Fruit fly (Drosophila melanogaster) whole organism, embryonic: ENCODE measurements around the gene CG2854.
A peak's percentile ranks its signal among the peaks of the same experiment; 100 is the strongest.

ENCODE experiments used
- Atf6 ChIP-seq: fragments of 200-800 bp; sonication (Bioruptor generic); IDR thresholded peaks from 2 replicates; pipeline ENCODE4 v1.3.6; 2022; ENCODE audit warnings: missing biosample characterization, missing genetic modification characterization
- B-H1 ChIP-seq: fragments of 200-800 bp; sonication (Bioruptor generic); IDR thresholded peaks from 3 replicates; pipeline ENCODE4 v1.3.6; 2022; ENCODE audit warnings: missing biosample characterization, missing genetic modification characterization
- CG10274 ChIP-seq: fragments of 200-800 bp; sonication (Bioruptor generic); optimal IDR thresholded peaks from 3 replicates; lab custom pipeline; 2017; ENCODE audit warnings: missing biosample characterization, mild to moderate bottlenecking, missing genetic modification characterization
- CG10321 ChIP-seq: fragments of 200-800 bp; sonication (Bioruptor generic); IDR thresholded peaks from 2 replicates; pipeline ENCODE4 v1.3.6; 2022; ENCODE audit warnings: missing biosample characterization, missing genetic modification characterization
- CG12659 ChIP-seq: fragments of 200-800 bp; sonication (Bioruptor generic); optimal IDR thresholded peaks from 3 replicates; lab custom pipeline; 2017; ENCODE audit warnings: mild to moderate bottlenecking, missing biosample characterization, missing genetic modification reagents, missing genetic modification characterization
- CG14050 ChIP-seq: fragments of 200-800 bp; sonication (Bioruptor generic); IDR thresholded peaks from 3 replicates; pipeline ENCODE4 v1.3.6; 2022; ENCODE audit warnings: missing biosample characterization, missing genetic modification characterization
- CG1603 ChIP-seq: fragments of 200-800 bp; sonication (Bioruptor generic); optimal IDR thresholded peaks from 2 replicates; lab custom pipeline; 2019; ENCODE audit warnings: missing biosample characterization, mild to moderate bottlenecking, missing genetic modification characterization, moderate library complexity
- CG17612 ChIP-seq: fragments of 200-800 bp; sonication (Bioruptor generic); IDR thresholded peaks from 2 replicates; pipeline ENCODE4 v1.3.6; 2022; ENCODE audit warnings: missing biosample characterization, missing genetic modification characterization
- CG18262 ChIP-seq: fragments of 200-800 bp; optimal IDR thresholded peaks from 3 replicates; lab custom pipeline; 2019; ENCODE audit warnings: missing biosample characterization, mild to moderate bottlenecking, missing genetic modification characterization, moderate library complexity
- CG18619 ChIP-seq: fragments of 200-800 bp; sonication (Bioruptor generic); optimal IDR thresholded peaks from 3 replicates; lab custom pipeline; 2017; ENCODE audit warnings: missing biosample characterization, mild to moderate bottlenecking, missing genetic modification characterization
- CG2875 ChIP-seq: fragments of 200-800 bp; sonication (Bioruptor generic); optimal IDR thresholded peaks from 2 replicates; lab custom pipeline; 2017; ENCODE audit warnings: missing biosample characterization, mild to moderate bottlenecking, missing genetic modification characterization, missing genetic modification reagents
- CG31441 ChIP-seq: fragments of 200-800 bp; sonication (Bioruptor generic); IDR thresholded peaks from 2 replicates; pipeline ENCODE4 v1.3.6; 2022; ENCODE audit warnings: missing biosample characterization, missing genetic modification characterization
- CG34376 ChIP-seq: fragments of 200-800 bp; sonication (Bioruptor generic); optimal IDR thresholded peaks from 2 replicates; lab custom pipeline; 2018; ENCODE audit warnings: missing biosample characterization, mild to moderate bottlenecking, missing genetic modification characterization
- CG4424 ChIP-seq: fragments of 200-800 bp; sonication (Bioruptor generic); optimal IDR thresholded peaks from 3 replicates; lab custom pipeline; 2016; ENCODE audit warnings: missing biosample characterization, missing genetic modification characterization
- CG5245 ChIP-seq: fragments of 200-800 bp; sonication (Bioruptor generic); optimal IDR thresholded peaks from 3 replicates; lab custom pipeline; 2016; ENCODE audit warnings: missing biosample characterization, missing genetic modification characterization
- CG7357 ChIP-seq: fragments of 200-800 bp; sonication (Bioruptor generic); IDR thresholded peaks from 3 replicates; pipeline ENCODE4 v1.3.6; 2022; ENCODE audit warnings: missing biosample characterization, missing genetic modification characterization
- CG8089 ChIP-seq: fragments of 200-800 bp; sonication (Bioruptor generic); optimal IDR thresholded peaks from 3 replicates; lab custom pipeline; 2016; ENCODE audit warnings: missing biosample characterization, missing genetic modification characterization
- CG8478 ChIP-seq: fragments of >200 bp; optimal IDR thresholded peaks from 2 replicates; lab custom pipeline; 2018
- CG9797 ChIP-seq: fragments of 200-800 bp; sonication (Bioruptor generic); optimal IDR thresholded peaks from 3 replicates; lab custom pipeline; 2018; ENCODE audit warnings: missing biosample characterization, mild to moderate bottlenecking, missing genetic modification characterization
- Dp ChIP-seq: fragments of 200-800 bp; sonication (Bioruptor generic); optimal IDR thresholded peaks from 2 replicates; lab custom pipeline; 2018; ENCODE audit warnings: missing biosample characterization, mild to moderate bottlenecking, missing genetic modification characterization, moderate library complexity
- E2f2 ChIP-seq: fragments of 200-800 bp; sonication (Bioruptor generic); IDR thresholded peaks from 2 replicates; pipeline ENCODE4 v1.3.6; 2022; ENCODE audit warnings: missing biosample characterization, missing genetic modification characterization
- Ets65A ChIP-seq: fragments of 200-800 bp; sonication (Bioruptor generic); peaks from one replicate; lab custom pipeline; 2016; ENCODE audit warnings: missing biosample characterization, missing genetic modification characterization
- Gsc ChIP-seq: fragments of 200-800 bp; sonication (Bioruptor generic); IDR thresholded peaks from 2 replicates; pipeline ENCODE4 v1.3.6; 2022; ENCODE audit warnings: missing biosample characterization, missing genetic modification characterization
- Gug ChIP-seq: fragments of 200-800 bp; sonication (Bioruptor generic); IDR thresholded peaks from 4 replicates; pipeline ENCODE4 v1.3.6; 2022; ENCODE audit warnings: missing biosample characterization, missing genetic modification characterization
- H2.0 ChIP-seq: fragments of 200-800 bp; sonication (Bioruptor generic); IDR thresholded peaks from 2 replicates; pipeline ENCODE4 v1.3.6; 2022; ENCODE audit warnings: missing biosample characterization, missing genetic modification characterization
- HmgD ChIP-seq: fragments of 200-800 bp; sonication (Bioruptor generic); optimal IDR thresholded peaks from 3 replicates; lab custom pipeline; 2016; ENCODE audit warnings: missing biosample characterization, missing genetic modification characterization
- Max ChIP-seq: fragments of 200-800 bp; sonication (Bioruptor generic); optimal IDR thresholded peaks from 2 replicates; lab custom pipeline; 2016; ENCODE audit warnings: missing biosample characterization, mild to moderate bottlenecking, missing genetic modification characterization
- Mrtf ChIP-seq: fragments of 200-800 bp; sonication (Bioruptor generic); IDR thresholded peaks from 3 replicates; pipeline ENCODE4 v1.3.6; 2022; ENCODE audit warnings: missing biosample characterization, missing genetic modification characterization
- Nf-YC ChIP-seq: fragments of 200-800 bp; optimal IDR thresholded peaks from 3 replicates; lab custom pipeline; 2019; ENCODE audit warnings: missing biosample characterization, mild to moderate bottlenecking, missing genetic modification characterization, moderate library complexity
- NfI ChIP-seq: fragments of 200-800 bp; sonication (Bioruptor generic); optimal IDR thresholded peaks from 3 replicates; lab custom pipeline; 2018; ENCODE audit warnings: missing biosample characterization, mild to moderate bottlenecking, missing genetic modification characterization, moderate library complexity
- Sox100B ChIP-seq: fragments of 200-800 bp; sonication (Bioruptor generic); optimal IDR thresholded peaks from 3 replicates; lab custom pipeline; 2018; ENCODE audit warnings: missing biosample characterization, mild to moderate bottlenecking, missing genetic modification characterization
- Stat92E ChIP-seq, 3 experiments: fragments of >200 bp in 2 of 3; fragments of 200-800 bp in 1 of 3; sonication (Bioruptor generic) in 1 of 3; optimal IDR thresholded peaks; 2 replicates each; lab custom pipeline; 2017 to 2019; ENCODE audit warnings: missing biosample characterization in 3 of 3, missing genetic modification characterization in 3 of 3, mild to moderate bottlenecking in 1 of 3, moderate library complexity in 1 of 3
- ac ChIP-seq: fragments of 200-800 bp; sonication (Bioruptor generic); optimal IDR thresholded peaks from 3 replicates; lab custom pipeline; 2017; ENCODE audit warnings: missing biosample characterization, mild to moderate bottlenecking, missing genetic modification characterization
- ara ChIP-seq: fragments of 200-800 bp; sonication (Bioruptor generic); IDR thresholded peaks from 2 replicates; pipeline ENCODE4 v1.3.6; 2022; ENCODE audit warnings: missing biosample characterization, missing genetic modification characterization
- cad ChIP-seq: fragments of >200 bp; optimal IDR thresholded peaks from 2 replicates; lab custom pipeline; 2017; ENCODE audit warnings: missing biosample characterization, missing genetic modification characterization
- disco-r ChIP-seq: fragments of 200-800 bp; sonication (Bioruptor generic); optimal IDR thresholded peaks from 2 replicates; lab custom pipeline; 2016; ENCODE audit warnings: missing biosample characterization, missing genetic modification characterization
- kah ChIP-seq: fragments of 200-800 bp; sonication (Bioruptor generic); optimal IDR thresholded peaks from 2 replicates; lab custom pipeline; 2018; ENCODE audit warnings: missing biosample characterization, mild to moderate bottlenecking, missing genetic modification characterization
- klu ChIP-seq: fragments of 200-800 bp; sonication (Bioruptor generic); IDR thresholded peaks from 2 replicates; pipeline ENCODE4 v1.3.6; 2022; ENCODE audit warnings: missing biosample characterization, missing genetic modification characterization
- lov ChIP-seq, 2 experiments: fragments of 200-800 bp in 1 of 2; fragments of >200 bp in 1 of 2; sonication (Bioruptor generic) in 1 of 2; IDR thresholded peaks in 1 of 2; optimal IDR thresholded peaks in 1 of 2; 2 replicates in 1 of 2; 3 replicates in 1 of 2; pipeline versions ENCODE4 v1.3.6 to Lab custom; 2017 to 2022; ENCODE audit warnings: missing biosample characterization in 1 of 2, missing genetic modification characterization in 1 of 2
- mam ChIP-seq: fragments of 200-800 bp; sonication (Bioruptor generic); optimal IDR thresholded peaks from 3 replicates; lab custom pipeline; 2016; ENCODE audit warnings: missing biosample characterization, missing genetic modification characterization
- row ChIP-seq: fragments of 200-800 bp; sonication (Bioruptor generic); IDR thresholded peaks from 3 replicates; pipeline ENCODE4 v1.3.6; 2022; ENCODE audit warnings: missing biosample characterization, missing genetic modification characterization
- sd ChIP-seq: fragments of 200-800 bp; sonication (Bioruptor generic); optimal IDR thresholded peaks from 3 replicates; lab custom pipeline; 2018; ENCODE audit warnings: missing biosample characterization, mild to moderate bottlenecking, missing genetic modification characterization, moderate library complexity
- sens ChIP-seq: fragments of 200-800 bp; sonication (Bioruptor generic); peaks from one replicate; lab custom pipeline; 2016; ENCODE audit warnings: missing biosample characterization, missing genetic modification characterization
- slp2 ChIP-seq: fragments of 200-800 bp; sonication (Bioruptor generic); optimal IDR thresholded peaks from 2 replicates; lab custom pipeline; 2016; ENCODE audit warnings: missing biosample characterization, missing genetic modification characterization
- so ChIP-seq: fragments of 200-800 bp; sonication (Bioruptor generic); IDR thresholded peaks from 3 replicates; pipeline ENCODE4 v1.3.6; 2022; ENCODE audit warnings: missing biosample characterization, missing genetic modification characterization
- stwl ChIP-seq: fragments of 200-800 bp; sonication (Bioruptor generic); optimal IDR thresholded peaks from 3 replicates; lab custom pipeline; 2018; ENCODE audit warnings: missing biosample characterization, mild to moderate bottlenecking, missing genetic modification characterization, moderate library complexity
- vnd ChIP-seq: fragments of 200-800 bp; sonication (Bioruptor generic); IDR thresholded peaks from 3 replicates; pipeline ENCODE4 v1.3.6; 2022; ENCODE audit warnings: missing biosample characterization, missing genetic modification characterization; ENCODE audit not compliant: partially characterized antibody
- wek ChIP-seq: fragments of 200-800 bp; sonication (Bioruptor generic); optimal IDR thresholded peaks from 3 replicates; lab custom pipeline; 2018; ENCODE audit warnings: missing biosample characterization, mild to moderate bottlenecking, missing genetic modification characterization, moderate library complexity
- z ChIP-seq: fragments of 200-800 bp; sonication (Bioruptor generic); IDR thresholded peaks from 3 replicates; pipeline ENCODE4 v1.3.6; 2022; ENCODE audit warnings: missing biosample characterization, missing genetic modification characterization

Gene CG2854

dm6 chrX:2296230-2297044, 30.5 kb upstream of the CG2854 start (continued):
- TF ChIP-seq Gsc (GFP tag; lab: Robert Waterston, UW) (no peak; the same call in 1 of the 2 replicates), Nf-YC (peak; percentile 84), CG9797 (peak; percentile 45), cad (GFP tag; lab: Kevin White, UChicago) (no peak), mam (peak; percentile 93), CG2875 (peak; percentile 94), Mrtf (GFP tag; lab: Robert Waterston, UW) (peak; percentile 80), HmgD (GFP tag; lab: Kevin White, UChicago) (peak; percentile 88), CG31441 (GFP tag; lab: Robert Waterston, UW) (peak; percentile 95), CG18262 (tag; lab: Kevin White, UChicago) (peak; percentile 98), Gug (GFP tag; lab: Robert Waterston, UW) (peak; percentile 76), B-H1 (GFP tag; lab: Robert Waterston, UW) (no peak; the same call in 1 of the 3 replicates), disco-r (GFP tag; lab: Kevin White, UChicago) (peak; percentile 89), vnd (no peak), Stat92E (GFP tag; optimal IDR thresholded peaks at IDR 0.05; lab: Kevin White, UChicago) (peak in 1 of 3 experiments; percentile 82), CG10321 (peak; percentile 31; the same call in 1 of the 2 replicates), CG8089 (GFP tag; lab: Kevin White, UChicago) (peak; percentile 95), z (GFP tag; lab: Robert Waterston, UW) (peak; percentile 68; the same call in 1 of the 3 replicates), CG4424 (GFP tag; lab: Kevin White, UChicago) (peak; percentile 94), stwl (tag; lab: Kevin White, UChicago) (peak; percentile 3), CG34376 (peak; percentile 87), CG12659 (GFP tag; lab: Kevin White, UChicago) (peak; percentile 96), sd (peak; percentile 81), CG18619 (GFP tag; lab: Kevin White, UChicago) (peak; percentile 96), CG10274 (GFP tag; lab: Kevin White, UChicago) (peak; percentile 88), so (GFP tag; lab: Robert Waterston, UW) (peak; percentile 72; the same call in 2 of the 3 replicates), slp2 (GFP tag; lab: Kevin White, UChicago) (peak; percentile 95), klu (GFP tag; lab: Robert Waterston, UW) (peak; percentile 77), kah (peak; percentile 88), CG17612 (GFP tag; lab: Robert Waterston, UW) (peak; percentile 41; the same call in 1 of the 2 replicates), CG5245 (GFP tag; lab: Kevin White, UChicago) (peak; percentile 76), CG8478 (no peak), NfI (peak; percentile 89), E2f2 (GFP tag; lab: Robert Waterston, UW) (peak; percentile 55), Ets65A (peak; percentile 99), Max (GFP tag; lab: Kevin White, UChicago) (peak; percentile 92), CG7357 (GFP tag; lab: Robert Waterston, UW) (peak; percentile 80), row (peak; percentile 94), Sox100B (GFP tag; lab: Kevin White, UChicago) (peak; percentile 97), ara (GFP tag; lab: Robert Waterston, UW) (peak; percentile 58), wek (peak; percentile 73), Dp (GFP tag; lab: Kevin White, UChicago) (no peak), CG1603 (tag; lab: Kevin White, UChicago) (peak; percentile 88), sens (GFP tag; lab: Kevin White, UChicago) (peak; percentile 99), ac (GFP tag; lab: Kevin White, UChicago) (peak; percentile 87), CG14050 (GFP tag; lab: Robert Waterston, UW) (peak; percentile 55), H2.0 (peak; percentile 77), Atf6 (peak; percentile 87), lov (optimal IDR thresholded peaks at IDR 0.05; lab: Kevin White, UChicago) (no peak), lov (GFP tag; IDR thresholded peaks at IDR 0.05; lab: Robert Waterston, UW) (0 out of 3 replicates have a peak, but pooled peaks have one; percentile 56)
